Worm (Caenorhabditis elegans): ENCODE data around the gene pef-1.

ce11 chrIII:901600-902250, 24.4 kb downstream of the pef-1 start:
- TF ChIP-seq mep-1 (tag; optimal IDR thresholded peaks at IDR 0.05) (no peak), lin-13 (GFP tag; optimal IDR thresholded peaks at IDR 0.05) (no peak)
